Worm (Caenorhabditis elegans): ENCODE results near the gene srg-28.

DNA sequence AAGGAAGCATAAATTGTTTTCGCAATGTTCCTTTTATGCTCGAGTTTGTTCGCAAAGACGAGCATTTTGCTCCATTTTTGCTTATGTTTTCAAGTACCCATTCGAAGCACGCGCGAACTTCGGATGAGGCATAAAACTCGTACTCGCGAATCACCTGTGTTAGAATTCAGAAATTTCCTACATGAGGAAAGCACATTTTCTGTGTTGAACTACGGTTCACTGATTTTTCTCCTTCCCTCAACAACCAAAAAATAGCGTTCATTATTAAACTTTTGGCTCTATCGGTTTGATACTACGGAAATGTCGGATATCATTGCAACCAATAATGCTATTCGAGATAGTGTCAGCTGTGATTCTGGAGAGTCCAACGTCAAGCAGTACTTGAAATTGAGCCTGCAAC lies at the start of gene srg-28:
- no peak for TF ChIP-seq pha-4 (tag; optimal IDR thresholded peaks at IDR 0.05)
- no peak for TF ChIP-seq nhr-237 (tag; optimal IDR thresholded peaks at IDR 0.05)
- no peak for TF ChIP-seq ztf-4 (tag; optimal IDR thresholded peaks at IDR 0.05)

Measured in whole organism, L3 larva.